Fruit fly (Drosophila melanogaster) whole organism, pupa: ENCODE results near the gene CrzR.

Experiments
- CG10348 ChIP-seq: fragments of 200-800 bp; sonication (Bioruptor generic); IDR thresholded peaks from 2 replicates; pipeline ENCODE4 v1.3.6; 2022; ENCODE audit warnings: missing biosample characterization, missing genetic modification characterization
- CG12605 ChIP-seq: fragments of 200-800 bp; sonication (Bioruptor generic); IDR thresholded peaks from 2 replicates; pipeline ENCODE4 v1.3.6; 2022; ENCODE audit warnings: missing biosample characterization, missing genetic modification characterization
- CG13204 ChIP-seq: fragments of 200-800 bp; sonication (Bioruptor generic); optimal IDR thresholded peaks from 2 replicates; lab custom pipeline; 2018; ENCODE audit warnings: missing biosample characterization, mild to moderate bottlenecking, missing genetic modification characterization, moderate library complexity
- CG14655 ChIP-seq: fragments of 200-800 bp; sonication (Bioruptor generic); optimal IDR thresholded peaks from 3 replicates; lab custom pipeline; 2017; ENCODE audit warnings: mild to moderate bottlenecking, missing biosample characterization, missing genetic modification reagents, missing genetic modification characterization

- no peak for TF ChIP-seq CG13204 (GFP tag; lab: Kevin White, UChicago)
- no peak for TF ChIP-seq CG14655
- no peak for TF ChIP-seq CG10348 (GFP tag; lab: Robert Waterston, UW)
- no peak for TF ChIP-seq CG12605 (GFP tag; lab: Robert Waterston, UW)
Measured at dm6 chr3L:12305896-12306295, 45.4 kb downstream of the CrzR start.
